Fruit fly (Drosophila melanogaster) whole organism, embryonic: ENCODE results near the gene CG10254.
A peak's percentile ranks its signal among the peaks of the same experiment; 100 is the strongest.

Source experiments
- Antp ChIP-seq: fragments of 200-800 bp; sonication (Bioruptor generic); optimal IDR thresholded peaks from 3 replicates; lab custom pipeline; 2016; ENCODE audit warnings: missing biosample characterization, missing genetic modification characterization
- B-H2 ChIP-seq: fragments of 200-800 bp; sonication (Bioruptor generic); optimal IDR thresholded peaks from 2 replicates; lab custom pipeline; 2018; ENCODE audit warnings: missing biosample characterization, mild to moderate bottlenecking, missing genetic modification characterization
- CG10274 ChIP-seq: fragments of 200-800 bp; sonication (Bioruptor generic); optimal IDR thresholded peaks from 3 replicates; lab custom pipeline; 2017; ENCODE audit warnings: missing biosample characterization, mild to moderate bottlenecking, missing genetic modification characterization
- CG12942 ChIP-seq: fragments of 200-800 bp; sonication (Bioruptor generic); optimal IDR thresholded peaks from 3 replicates; lab custom pipeline; 2016; ENCODE audit warnings: missing biosample characterization, missing genetic modification characterization
- CG14014 ChIP-seq: fragments of 200-800 bp; sonication (Bioruptor generic); IDR thresholded peaks from 2 replicates; pipeline ENCODE4 v1.3.6; 2022; ENCODE audit warnings: missing biosample characterization, missing genetic modification characterization
- CG15073 ChIP-seq: fragments of 200-800 bp; sonication (Bioruptor generic); optimal IDR thresholded peaks from 2 replicates; lab custom pipeline; 2016; ENCODE audit warnings: missing biosample characterization, missing genetic modification characterization
- CG16815 ChIP-seq: fragments of 200-800 bp; sonication (Bioruptor generic); optimal IDR thresholded peaks from 3 replicates; lab custom pipeline; 2017; ENCODE audit warnings: missing biosample characterization, mild to moderate bottlenecking, missing genetic modification characterization
- CG18764 ChIP-seq: fragments of 200-800 bp; sonication (Bioruptor generic); optimal IDR thresholded peaks from 3 replicates; lab custom pipeline; 2016; ENCODE audit warnings: missing biosample characterization, missing genetic modification characterization
- CG30403 ChIP-seq: fragments of 200-800 bp; sonication (Bioruptor generic); optimal IDR thresholded peaks from 3 replicates; lab custom pipeline; 2016; ENCODE audit warnings: missing biosample characterization, missing genetic modification characterization
- CG3065 ChIP-seq: fragments of 200-800 bp; sonication (Bioruptor generic); optimal IDR thresholded peaks from 2 replicates; lab custom pipeline; 2016; ENCODE audit warnings: missing biosample characterization, missing genetic modification characterization
- CG34224 ChIP-seq: fragments of 200-800 bp; sonication (Bioruptor generic); IDR thresholded peaks from 3 replicates; pipeline ENCODE4 v1.3.6; 2022; ENCODE audit warnings: missing biosample characterization, missing genetic modification characterization; ENCODE audit not compliant: partially characterized antibody
- CG4707 ChIP-seq: fragments of 200-800 bp; sonication (Bioruptor generic); optimal IDR thresholded peaks from 2 replicates; lab custom pipeline; 2018; ENCODE audit warnings: missing biosample characterization, mild to moderate bottlenecking, missing genetic modification characterization, moderate library complexity
- CG5245 ChIP-seq: fragments of 200-800 bp; sonication (Bioruptor generic); optimal IDR thresholded peaks from 3 replicates; lab custom pipeline; 2016; ENCODE audit warnings: missing biosample characterization, missing genetic modification characterization
- CG5953 ChIP-seq: fragments of 200-800 bp; sonication (Bioruptor generic); IDR thresholded peaks from 2 replicates; pipeline ENCODE4 v1.3.6; 2022; ENCODE audit warnings: missing biosample characterization, missing genetic modification characterization
- CG7271 ChIP-seq: fragments of 200-800 bp; sonication (Bioruptor generic); optimal IDR thresholded peaks from 2 replicates; lab custom pipeline; 2018; ENCODE audit warnings: missing biosample characterization, mild to moderate bottlenecking, missing genetic modification characterization, moderate library complexity
- CG7357 ChIP-seq: fragments of 200-800 bp; sonication (Bioruptor generic); IDR thresholded peaks from 3 replicates; pipeline ENCODE4 v1.3.6; 2022; ENCODE audit warnings: missing biosample characterization, missing genetic modification characterization
- CG9609 ChIP-seq: fragments of 200-800 bp; sonication (Bioruptor generic); optimal IDR thresholded peaks from 3 replicates; lab custom pipeline; 2016; ENCODE audit warnings: missing biosample characterization, missing genetic modification characterization
- CG9727 ChIP-seq: fragments of 200-800 bp; sonication (Bioruptor generic); optimal IDR thresholded peaks from 3 replicates; lab custom pipeline; 2017; ENCODE audit warnings: missing biosample characterization, mild to moderate bottlenecking, missing genetic modification characterization
- D ChIP-seq, 2 experiments: fragments of 200-800 bp in 1 of 2; fragments of >200 bp in 1 of 2; sonication (Bioruptor generic) in 1 of 2; optimal IDR thresholded peaks; 2 replicates in 1 of 2; 3 replicates in 1 of 2; lab custom pipeline; 2017; ENCODE audit warnings: mild to moderate bottlenecking in 1 of 2, missing biosample characterization in 1 of 2, missing genetic modification characterization in 1 of 2, missing genetic modification reagents in 1 of 2
- Dip2 ChIP-seq: fragments of 200-800 bp; sonication (Bioruptor generic); IDR thresholded peaks from 2 replicates; pipeline ENCODE4 v1.3.6; 2022; ENCODE audit warnings: missing biosample characterization, missing genetic modification characterization
- E2f1 ChIP-seq: fragments of 200-800 bp; sonication (Bioruptor generic); IDR thresholded peaks from 2 replicates; pipeline ENCODE4 v1.3.6; 2022; ENCODE audit warnings: missing biosample characterization, missing genetic modification characterization
- Gug ChIP-seq: fragments of 200-800 bp; sonication (Bioruptor generic); IDR thresholded peaks from 4 replicates; pipeline ENCODE4 v1.3.6; 2022; ENCODE audit warnings: missing biosample characterization, missing genetic modification characterization
- H2.0 ChIP-seq: fragments of 200-800 bp; sonication (Bioruptor generic); IDR thresholded peaks from 2 replicates; pipeline ENCODE4 v1.3.6; 2022; ENCODE audit warnings: missing biosample characterization, missing genetic modification characterization
- Hand ChIP-seq: fragments of 200-800 bp; sonication (Bioruptor generic); optimal IDR thresholded peaks from 2 replicates; lab custom pipeline; 2017; ENCODE audit warnings: mild to moderate bottlenecking, missing biosample characterization, missing genetic modification reagents, missing genetic modification characterization
- Lim3 ChIP-seq: fragments of 200-800 bp; sonication (Bioruptor generic); IDR thresholded peaks from 2 replicates; pipeline ENCODE4 v1.3.6; 2022; ENCODE audit warnings: missing biosample characterization, missing genetic modification characterization
- MESR4 ChIP-seq: fragments of 200-800 bp; sonication (Bioruptor generic); optimal IDR thresholded peaks from 2 replicates; lab custom pipeline; 2018; ENCODE audit warnings: missing biosample characterization, mild to moderate bottlenecking, missing genetic modification characterization, moderate library complexity
- MTF-1 ChIP-seq: fragments of 200-800 bp; sonication (Bioruptor generic); optimal IDR thresholded peaks from 2 replicates; lab custom pipeline; 2018; ENCODE audit warnings: missing biosample characterization, mild to moderate bottlenecking, missing genetic modification characterization, borderline replicate concordance
- Myb ChIP-seq: fragments of 200-800 bp; sonication (Bioruptor generic); optimal IDR thresholded peaks from 2 replicates; lab custom pipeline; 2016; ENCODE audit warnings: missing biosample characterization, missing genetic modification characterization
- Opbp ChIP-seq: fragments of 200-800 bp; sonication (Bioruptor generic); IDR thresholded peaks from 3 replicates; pipeline ENCODE4 v1.3.6; 2022; ENCODE audit warnings: missing biosample characterization, missing genetic modification characterization; ENCODE audit not compliant: partially characterized antibody
- PHDP ChIP-seq: fragments of 200-800 bp; sonication (Bioruptor generic); optimal IDR thresholded peaks from 3 replicates; lab custom pipeline; 2018; ENCODE audit warnings: missing biosample characterization, mild to moderate bottlenecking, missing genetic modification characterization, moderate library complexity
- Rx ChIP-seq: fragments of 200-800 bp; sonication (Bioruptor generic); IDR thresholded peaks from 2 replicates; pipeline ENCODE4 v1.3.6; 2022; ENCODE audit warnings: missing biosample characterization, missing genetic modification characterization
- Stat92E ChIP-seq, 3 experiments: fragments of >200 bp in 2 of 3; fragments of 200-800 bp in 1 of 3; sonication (Bioruptor generic) in 1 of 3; optimal IDR thresholded peaks; 2 replicates each; lab custom pipeline; 2017 to 2019; ENCODE audit warnings: missing biosample characterization in 3 of 3, missing genetic modification characterization in 3 of 3, mild to moderate bottlenecking in 1 of 3, moderate library complexity in 1 of 3
- TFAM ChIP-seq: fragments of 200-800 bp; sonication (Bioruptor generic); optimal IDR thresholded peaks from 2 replicates; lab custom pipeline; 2017; ENCODE audit warnings: missing biosample characterization, missing genetic modification characterization, inconsistent platforms
- ato ChIP-seq: fragments of 200-800 bp; sonication (Bioruptor generic); IDR thresholded peaks from 2 replicates; pipeline ENCODE4 v1.3.6; 2022; ENCODE audit warnings: missing biosample characterization, missing genetic modification characterization; ENCODE audit not compliant: partially characterized antibody
- bowl ChIP-seq: fragments of 200-800 bp; sonication (Bioruptor generic); IDR thresholded peaks from 2 replicates; pipeline ENCODE4 v1.3.6; 2022; ENCODE audit warnings: missing biosample characterization, missing genetic modification characterization
- cato ChIP-seq: fragments of 200-800 bp; sonication (Bioruptor generic); optimal IDR thresholded peaks from 2 replicates; lab custom pipeline; 2016; ENCODE audit warnings: missing biosample characterization, missing genetic modification characterization, borderline replicate concordance
- ewg ChIP-seq: fragments of 200-800 bp; sonication (Bioruptor generic); optimal IDR thresholded peaks from 3 replicates; lab custom pipeline; 2017; ENCODE audit warnings: mild to moderate bottlenecking, missing biosample characterization, missing genetic modification reagents, missing genetic modification characterization
- fd96Cb ChIP-seq: fragments of 200-800 bp; sonication (Bioruptor generic); optimal IDR thresholded peaks from 2 replicates; lab custom pipeline; 2018; ENCODE audit warnings: missing biosample characterization, mild to moderate bottlenecking, missing genetic modification characterization, moderate library complexity
- gce ChIP-seq: fragments of 200-800 bp; sonication (Bioruptor generic); IDR thresholded peaks from 3 replicates; pipeline ENCODE4 v1.3.6; 2022; ENCODE audit warnings: missing biosample characterization, missing genetic modification characterization
- gsb-n ChIP-seq: fragments of 200-800 bp; sonication (Bioruptor generic); optimal IDR thresholded peaks from 3 replicates; lab custom pipeline; 2018; ENCODE audit warnings: missing biosample characterization, mild to moderate bottlenecking, missing genetic modification characterization
- gt ChIP-seq: fragments of 200-800 bp; sonication (Bioruptor generic); IDR thresholded peaks from 2 replicates; pipeline ENCODE4 v1.3.6; 2022; ENCODE audit warnings: missing biosample characterization, missing genetic modification characterization
- lov ChIP-seq, 2 experiments: fragments of 200-800 bp in 1 of 2; fragments of >200 bp in 1 of 2; sonication (Bioruptor generic) in 1 of 2; IDR thresholded peaks in 1 of 2; optimal IDR thresholded peaks in 1 of 2; 2 replicates in 1 of 2; 3 replicates in 1 of 2; pipeline versions ENCODE4 v1.3.6 to Lab custom; 2017 to 2022; ENCODE audit warnings: missing biosample characterization in 1 of 2, missing genetic modification characterization in 1 of 2
- org-1 ChIP-seq: fragments of 200-800 bp; sonication (Bioruptor generic); optimal IDR thresholded peaks from 2 replicates; lab custom pipeline; 2017; ENCODE audit warnings: missing biosample characterization, missing genetic modification characterization
- otp ChIP-seq: fragments of 200-800 bp; sonication (Bioruptor generic); IDR thresholded peaks from 3 replicates; pipeline ENCODE4, ENCODE4 v1.3.6; 2022; ENCODE audit warnings: missing biosample characterization, missing genetic modification characterization
- scrt ChIP-seq: fragments of 200-800 bp; sonication (Bioruptor generic); optimal IDR thresholded peaks from 2 replicates; lab custom pipeline; 2018; ENCODE audit warnings: missing biosample characterization, mild to moderate bottlenecking, missing genetic modification characterization, moderate library complexity
- seq ChIP-seq: fragments of 200-800 bp; sonication (Bioruptor generic); IDR thresholded peaks from 2 replicates; pipeline ENCODE4 v1.3.6; 2022; ENCODE audit warnings: missing biosample characterization, missing genetic modification characterization
- sima ChIP-seq: fragments of 200-800 bp; sonication (Bioruptor generic); optimal IDR thresholded peaks from 2 replicates; lab custom pipeline; 2016; ENCODE audit warnings: missing biosample characterization, missing genetic modification characterization
- stwl ChIP-seq: fragments of 200-800 bp; sonication (Bioruptor generic); optimal IDR thresholded peaks from 3 replicates; lab custom pipeline; 2018; ENCODE audit warnings: missing biosample characterization, mild to moderate bottlenecking, missing genetic modification characterization, moderate library complexity
- zf30C ChIP-seq: fragments of 200-800 bp; sonication (Bioruptor generic); optimal IDR thresholded peaks from 3 replicates; lab custom pipeline; 2018; ENCODE audit warnings: missing biosample characterization, mild to moderate bottlenecking, missing genetic modification characterization

The CG10254 gene

DNA sequence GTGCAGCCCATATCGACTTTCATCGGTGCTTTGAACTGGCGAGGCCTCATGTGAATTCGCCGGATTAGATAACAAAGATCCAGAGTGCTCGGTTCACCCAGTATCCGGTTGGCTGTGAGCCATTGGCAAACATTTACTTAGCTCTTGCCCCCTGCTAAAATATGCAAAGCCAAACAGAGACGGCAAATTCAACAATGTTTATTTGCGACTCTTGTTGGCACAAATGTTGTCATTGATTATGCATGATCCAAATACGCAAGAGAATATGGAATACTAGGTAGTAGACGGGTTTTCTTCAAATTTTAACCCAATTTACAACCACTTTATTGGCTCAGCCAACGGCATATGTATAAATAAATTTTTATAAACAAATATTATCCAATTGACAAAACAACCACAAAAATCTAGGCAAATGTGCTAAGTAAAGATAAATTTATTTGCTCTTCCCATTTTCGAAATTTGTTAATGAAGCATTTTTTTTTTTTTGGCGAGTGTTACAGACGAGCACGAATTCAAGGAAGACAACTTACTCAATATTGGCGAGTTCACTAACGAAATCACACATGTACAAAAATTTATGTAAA, 42.2 kb downstream of the CG10254 start (continued):
- TF ChIP-seq CG4707: no peak
- TF ChIP-seq B-H2 (GFP tag; lab: Kevin White, UChicago): peak; percentile 20
- TF ChIP-seq Rx (GFP tag; lab: Robert Waterston, UW): no peak
- TF ChIP-seq seq (GFP tag; lab: Robert Waterston, UW): peak; percentile 84
- TF ChIP-seq gce (GFP tag; lab: Robert Waterston, UW): peak; percentile 24; the same call in 1 of the 3 replicates
- TF ChIP-seq CG34224: no peak
- no peak for TF ChIP-seq lov (optimal IDR thresholded peaks at IDR 0.05; lab: Kevin White, UChicago)
- no peak for TF ChIP-seq lov (GFP tag; IDR thresholded peaks at IDR 0.05; lab: Robert Waterston, UW)
- peak; percentile 60 for TF ChIP-seq scrt (GFP tag; lab: Kevin White, UChicago)
- no peak for TF ChIP-seq MESR4 (GFP tag; lab: Kevin White, UChicago)
- TF ChIP-seq H2.0 (GFP tag; lab: Robert Waterston, UW): 0 out of 2 replicates have a peak, but pooled peaks have one; percentile 5
- peak; percentile 55 for TF ChIP-seq CG9727 (GFP tag; lab: Kevin White, UChicago)
- no peak for TF ChIP-seq CG5245
- TF ChIP-seq TFAM: no peak
- no peak for TF ChIP-seq gt (GFP tag; lab: Robert Waterston, UW)
- TF ChIP-seq fd96Cb: no peak
- no peak for TF ChIP-seq Gug (GFP tag; lab: Robert Waterston, UW)
- TF ChIP-seq otp: 0 out of 3 replicates have a peak, but pooled peaks have one; percentile 49
- TF ChIP-seq CG30403 (GFP tag; lab: Kevin White, UChicago): peak; percentile 12
- no peak for TF ChIP-seq D (optimal IDR thresholded peaks at IDR 0.05; lab: Kevin White, UChicago)
- no peak for TF ChIP-seq D (GFP tag; optimal IDR thresholded peaks at IDR 0.05; lab: Kevin White, UChicago)
- TF ChIP-seq CG3065 (GFP tag; lab: Kevin White, UChicago): no peak
- TF ChIP-seq Lim3 (GFP tag; lab: Robert Waterston, UW): no peak
- TF ChIP-seq CG7271 (tag; lab: Kevin White, UChicago): no peak
- TF ChIP-seq CG18764 (GFP tag; lab: Kevin White, UChicago): peak; percentile 37
- TF ChIP-seq PHDP (tag; lab: Kevin White, UChicago): peak; percentile 82
- TF ChIP-seq CG9609 (GFP tag; lab: Kevin White, UChicago): peak; percentile 46
- TF ChIP-seq CG7357: peak; percentile 37; the same call in 1 of the 3 replicates
- peak; percentile 44 for TF ChIP-seq MTF-1 (GFP tag; lab: Kevin White, UChicago)
- peak; percentile 5 for TF ChIP-seq Antp
- TF ChIP-seq CG12942 (GFP tag; lab: Kevin White, UChicago): peak; percentile 51
- no peak for TF ChIP-seq ewg
- peak; percentile 71 for TF ChIP-seq CG10274 (GFP tag; lab: Kevin White, UChicago)
- TF ChIP-seq E2f1 (GFP tag; lab: Robert Waterston, UW): peak; percentile 25; the same call in 1 of the 2 replicates
- TF ChIP-seq cato (GFP tag; lab: Kevin White, UChicago): no peak
- no peak for TF ChIP-seq sima (GFP tag; lab: Kevin White, UChicago)
- TF ChIP-seq CG5953 (GFP tag; lab: Robert Waterston, UW): no peak
- peak; percentile 43 for TF ChIP-seq Hand
- peak; percentile 69; the same call in 1 of the 2 replicates for TF ChIP-seq CG14014 (GFP tag; lab: Robert Waterston, UW)
- peak; percentile 56 for TF ChIP-seq org-1 (GFP tag; lab: Kevin White, UChicago)
- no peak for TF ChIP-seq ato (GFP tag; lab: Robert Waterston, UW)
- TF ChIP-seq Opbp: no peak
- TF ChIP-seq gsb-n: no peak
- TF ChIP-seq Dip2 (GFP tag; lab: Robert Waterston, UW): no peak
- no peak for TF ChIP-seq CG16815
- TF ChIP-seq CG15073 (GFP tag; lab: Kevin White, UChicago): no peak
- TF ChIP-seq stwl: no peak
- no peak for TF ChIP-seq zf30C (GFP tag; lab: Kevin White, UChicago)
- no peak for TF ChIP-seq Myb
- no peak for TF ChIP-seq bowl
- no peak for TF ChIP-seq Stat92E (GFP tag; optimal IDR thresholded peaks at IDR 0.05; lab: Kevin White, UChicago)
